Worm (Caenorhabditis elegans): ENCODE results near the gene gmpr-1.

- TF ChIP-seq snpc-4 (tag; optimal IDR thresholded peaks at IDR 0.05) (no peak), ztf-11 (tag; optimal IDR thresholded peaks at IDR 0.05) (no peak), lin-15B (tag; optimal IDR thresholded peaks at IDR 0.05) (no peak), nhr-12 (tag; optimal IDR thresholded peaks at IDR 0.05) (no peak), unc-62 (GFP tag; optimal IDR thresholded peaks at IDR 0.05) (no peak), ama-1 (optimal IDR thresholded peaks at IDR 0.05) (no peak), elt-2 (tag; optimal IDR thresholded peaks at IDR 0.05) (no peak), nhr-28 (tag; optimal IDR thresholded peaks at IDR 0.05) (no peak), pha-4 (tag; optimal IDR thresholded peaks at IDR 0.05) (no peak), nhr-23 (tag; optimal IDR thresholded peaks at IDR 0.05) (no peak), ceh-16 (tag; optimal IDR thresholded peaks at IDR 0.05) (no peak)
These were observed 31.7 kb downstream of the gmpr-1 start for ce11 chrV:4339479-4339878.

Measured in whole organism, L3 larva.